Fruit fly (Drosophila melanogaster) whole organism, embryonic: Measurements from ENCODE around the gene CG42784.

ENCODE experiments used
- CG16779 ChIP-seq: fragments of 200-800 bp; sonication (Bioruptor generic); IDR thresholded peaks from 2 replicates; pipeline ENCODE4 v1.3.6; 2022; ENCODE audit warnings: missing biosample characterization, missing genetic modification characterization
- CG3847 ChIP-seq: fragments of 200-800 bp; sonication (Bioruptor generic); IDR thresholded peaks from 2 replicates; pipeline ENCODE4 v1.3.6; 2022; ENCODE audit warnings: missing biosample characterization, missing genetic modification characterization
- CG6654 ChIP-seq: fragments of 200-800 bp; sonication (Bioruptor generic); optimal IDR thresholded peaks from 2 replicates; lab custom pipeline; 2017; ENCODE audit warnings: missing biosample characterization, mild to moderate bottlenecking, missing genetic modification characterization
- CG8478 ChIP-seq: fragments of >200 bp; optimal IDR thresholded peaks from 2 replicates; lab custom pipeline; 2018
- H2.0 ChIP-seq: fragments of 200-800 bp; sonication (Bioruptor generic); IDR thresholded peaks from 2 replicates; pipeline ENCODE4 v1.3.6; 2022; ENCODE audit warnings: missing biosample characterization, missing genetic modification characterization
- dmrt11E ChIP-seq: fragments of 200-800 bp; sonication (Bioruptor generic); optimal IDR thresholded peaks from 3 replicates; lab custom pipeline; 2018; ENCODE audit warnings: missing biosample characterization, mild to moderate bottlenecking, missing genetic modification characterization, moderate library complexity
- dpn ChIP-seq, 2 experiments: fragments of 200-800 bp; sonication (Bioruptor generic); optimal IDR thresholded peaks; 3 replicates each; lab custom pipeline; 2016; ENCODE audit warnings: missing biosample characterization in 2 of 2, missing genetic modification characterization in 2 of 2
- gro ChIP-seq: fragments of 200-800 bp; sonication (Bioruptor generic); optimal IDR thresholded peaks from 2 replicates; lab custom pipeline; 2016; ENCODE audit warnings: missing biosample characterization, missing genetic modification characterization
- ranshi ChIP-seq: fragments of 200-800 bp; sonication (Bioruptor generic); IDR thresholded peaks from 2 replicates; pipeline ENCODE4 v1.3.6; 2022; ENCODE audit warnings: missing biosample characterization, missing genetic modification characterization

DNA sequence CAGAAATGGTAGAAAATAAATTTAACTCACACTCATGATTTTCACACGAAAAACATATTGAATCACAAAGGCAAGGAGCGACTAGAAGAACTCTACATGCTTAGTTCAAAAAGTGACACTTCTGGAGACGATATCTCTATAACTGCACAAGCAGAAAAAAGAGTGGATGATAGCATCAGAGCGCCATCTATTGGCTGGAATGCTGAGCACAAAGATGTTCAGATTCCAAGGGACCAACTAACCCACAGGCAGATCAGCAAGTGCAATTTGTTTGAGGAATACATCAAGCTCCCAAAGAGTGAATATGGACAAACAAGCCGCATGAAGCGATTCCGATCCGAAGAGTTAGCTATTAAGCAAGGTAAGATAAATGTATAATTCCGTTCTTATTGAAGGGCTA, 125.5 kb downstream of the CG42784 start, which contains the start of gene CG16852:
- TF ChIP-seq CG6654 (GFP tag; lab: Kevin White, UChicago) (no peak), CG8478 (lab: Kevin White, UChicago) (no peak), gro (GFP tag; lab: Kevin White, UChicago) (no peak), CG3847 (GFP tag; lab: Robert Waterston, UW) (no peak), CG16779 (GFP tag; lab: Robert Waterston, UW) (no peak), ranshi (no peak), H2.0 (GFP tag; lab: Robert Waterston, UW) (no peak), dpn (GFP tag; optimal IDR thresholded peaks at IDR 0.05; lab: Kevin White, UChicago) (no peak), dmrt11E (tag; lab: Kevin White, UChicago) (no peak)
